Worm (Caenorhabditis elegans): ENCODE measurements around the gene C10B5.3.

DNA sequence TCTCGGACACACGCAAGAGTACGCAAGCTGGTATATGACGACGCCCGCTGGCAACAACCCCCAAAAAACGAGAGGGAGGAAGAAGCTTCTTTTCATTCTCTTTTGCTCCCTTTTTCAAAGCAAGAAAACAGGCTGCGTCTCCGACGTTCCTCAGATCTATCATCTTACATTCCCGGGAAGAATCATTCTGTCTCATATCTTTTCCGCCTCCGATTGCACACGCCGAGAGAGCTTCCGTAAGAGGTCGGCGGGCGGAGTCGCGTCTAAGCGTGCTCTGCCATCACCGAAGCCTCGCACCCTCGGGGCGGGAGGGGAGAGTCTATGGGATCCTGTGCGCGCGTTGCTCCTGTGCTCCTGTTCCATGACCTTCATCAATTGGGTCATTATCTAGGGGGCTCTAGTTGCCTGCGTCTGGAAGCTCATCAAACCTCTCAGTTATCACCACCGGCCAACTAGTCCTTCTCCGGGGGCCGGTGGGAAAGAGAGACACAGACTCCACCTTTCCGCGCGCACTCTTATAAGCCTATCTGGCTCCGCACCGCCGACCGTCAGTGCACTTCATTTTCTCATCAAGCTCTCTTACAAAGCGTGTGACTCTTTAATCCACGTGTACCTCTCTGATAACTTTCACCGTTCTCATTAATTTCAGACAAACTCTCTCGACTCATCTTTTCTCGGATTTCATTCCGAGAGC lies 42.3 kb downstream of the C10B5.3 start, which contains the start of the genes slc-17.8 and asns-1:
- TF ChIP-seq ama-1 (optimal IDR thresholded peaks at IDR 0.05): no peak
- no peak for TF ChIP-seq daf-19 (GFP tag; conservative IDR thresholded peaks at IDR 0.05)
- TF ChIP-seq jun-1 (tag; optimal IDR thresholded peaks at IDR 0.05): no peak
- no peak for TF ChIP-seq zag-1 (tag; optimal IDR thresholded peaks at IDR 0.05)
- TF ChIP-seq unc-62 (GFP tag; optimal IDR thresholded peaks at IDR 0.05 in 1 of 2): no peak
- no peak for TF ChIP-seq unc-62 (tag; optimal IDR thresholded peaks at IDR 0.05)
- no peak for TF ChIP-seq fkh-10 (GFP tag; optimal IDR thresholded peaks at IDR 0.05)

All from whole organism, L4 larva.